Fruit fly (Drosophila melanogaster) whole organism, embryonic: ENCODE measurements around the gene His3.3B.
A peak's percentile ranks its signal among the peaks of the same experiment; 100 is the strongest.

Experiments used
- Asciz ChIP-seq: fragments of 200-800 bp; sonication (Bioruptor generic); optimal IDR thresholded peaks from 2 replicates; lab custom pipeline; 2017; ENCODE audit warnings: missing biosample characterization, mild to moderate bottlenecking, missing genetic modification characterization, missing genetic modification reagents
- Atf6 ChIP-seq: fragments of 200-800 bp; sonication (Bioruptor generic); IDR thresholded peaks from 2 replicates; pipeline ENCODE4 v1.3.6; 2022; ENCODE audit warnings: missing biosample characterization, missing genetic modification characterization
- B-H1 ChIP-seq: fragments of 200-800 bp; sonication (Bioruptor generic); IDR thresholded peaks from 3 replicates; pipeline ENCODE4 v1.3.6; 2022; ENCODE audit warnings: missing biosample characterization, missing genetic modification characterization
- B-H2 ChIP-seq: fragments of 200-800 bp; sonication (Bioruptor generic); optimal IDR thresholded peaks from 2 replicates; lab custom pipeline; 2018; ENCODE audit warnings: missing biosample characterization, mild to moderate bottlenecking, missing genetic modification characterization
- CG10366 ChIP-seq: fragments of 200-800 bp; sonication (Bioruptor generic); IDR thresholded peaks from 2 replicates; pipeline ENCODE4 v1.3.6; 2022; ENCODE audit warnings: missing biosample characterization, missing genetic modification characterization
- CG11247 ChIP-seq: fragments of 200-800 bp; sonication (Bioruptor generic); IDR thresholded peaks from 2 replicates; pipeline ENCODE4 v1.3.6; 2022; ENCODE audit warnings: missing biosample characterization, missing genetic modification characterization
- CG12155 ChIP-seq: fragments of 200-800 bp; sonication (Bioruptor generic); optimal IDR thresholded peaks from 3 replicates; lab custom pipeline; 2016; ENCODE audit warnings: missing biosample characterization, missing genetic modification characterization
- CG12769 ChIP-seq: fragments of 200-800 bp; sonication (Bioruptor generic); optimal IDR thresholded peaks from 2 replicates; lab custom pipeline; 2019; ENCODE audit warnings: missing biosample characterization, mild to moderate bottlenecking, missing genetic modification characterization, moderate library complexity
- CG1602 ChIP-seq: fragments of 200-800 bp; sonication (Bioruptor generic); optimal IDR thresholded peaks from 3 replicates; lab custom pipeline; 2016; ENCODE audit warnings: missing biosample characterization, missing genetic modification characterization
- CG1603 ChIP-seq: fragments of 200-800 bp; sonication (Bioruptor generic); optimal IDR thresholded peaks from 2 replicates; lab custom pipeline; 2019; ENCODE audit warnings: missing biosample characterization, mild to moderate bottlenecking, missing genetic modification characterization, moderate library complexity
- CG2129 ChIP-seq: fragments of 200-800 bp; sonication (Bioruptor generic); IDR thresholded peaks from 2 replicates; pipeline ENCODE4 v1.3.6; 2022; ENCODE audit warnings: missing biosample characterization, missing genetic modification characterization; ENCODE audit not compliant: partially characterized antibody
- CG32532 ChIP-seq: fragments of 200-800 bp; sonication (Bioruptor generic); IDR thresholded peaks from 2 replicates; pipeline ENCODE4 v1.3.6; 2022; ENCODE audit warnings: missing biosample characterization, missing genetic modification characterization
- CG3995 ChIP-seq: fragments of 200-800 bp; sonication (Bioruptor generic); optimal IDR thresholded peaks from 3 replicates; lab custom pipeline; 2016; ENCODE audit warnings: missing biosample characterization, missing genetic modification characterization
- CG4730 ChIP-seq: fragments of 200-800 bp; sonication (Bioruptor generic); IDR thresholded peaks from 2 replicates; pipeline ENCODE4 v1.3.6; 2022; ENCODE audit warnings: missing biosample characterization, missing genetic modification characterization
- CG5180 ChIP-seq: fragments of 200-800 bp; sonication (Bioruptor generic); optimal IDR thresholded peaks from 3 replicates; lab custom pipeline; 2017; ENCODE audit warnings: missing biosample characterization, missing genetic modification characterization, mild to moderate bottlenecking, moderate library complexity, missing genetic modification reagents
- CG7786 ChIP-seq: fragments of 200-800 bp; sonication (Bioruptor generic); optimal IDR thresholded peaks from 2 replicates; lab custom pipeline; 2016; ENCODE audit warnings: missing biosample characterization, missing genetic modification characterization
- CG7987 ChIP-seq: fragments of 200-800 bp; sonication (Bioruptor generic); optimal IDR thresholded peaks from 2 replicates; lab custom pipeline; 2018; ENCODE audit warnings: missing biosample characterization, mild to moderate bottlenecking, missing genetic modification characterization, moderate library complexity
- CG8089 ChIP-seq: fragments of 200-800 bp; sonication (Bioruptor generic); optimal IDR thresholded peaks from 3 replicates; lab custom pipeline; 2016; ENCODE audit warnings: missing biosample characterization, missing genetic modification characterization
- CG9797 ChIP-seq: fragments of 200-800 bp; sonication (Bioruptor generic); optimal IDR thresholded peaks from 3 replicates; lab custom pipeline; 2018; ENCODE audit warnings: missing biosample characterization, mild to moderate bottlenecking, missing genetic modification characterization
- D19B ChIP-seq: fragments of 200-800 bp; sonication (Bioruptor generic); optimal IDR thresholded peaks from 2 replicates; lab custom pipeline; 2017; ENCODE audit warnings: missing biosample characterization, mild to moderate bottlenecking, missing genetic modification characterization
- ERR ChIP-seq: fragments of 200-800 bp; sonication (Bioruptor generic); optimal IDR thresholded peaks from 2 replicates; lab custom pipeline; 2016; ENCODE audit warnings: missing biosample characterization, missing genetic modification characterization
- Fer2 ChIP-seq: fragments of 200-800 bp; sonication (Bioruptor generic); optimal IDR thresholded peaks from 2 replicates; lab custom pipeline; 2018; ENCODE audit warnings: missing biosample characterization, mild to moderate bottlenecking, missing genetic modification characterization, moderate library complexity
- MESR4 ChIP-seq: fragments of 200-800 bp; sonication (Bioruptor generic); optimal IDR thresholded peaks from 2 replicates; lab custom pipeline; 2018; ENCODE audit warnings: missing biosample characterization, mild to moderate bottlenecking, missing genetic modification characterization, moderate library complexity
- YL-1 ChIP-seq: fragments of 200-800 bp; sonication (Bioruptor generic); optimal IDR thresholded peaks from 3 replicates; lab custom pipeline; 2017; ENCODE audit warnings: missing biosample characterization, mild to moderate bottlenecking, missing genetic modification characterization
- ac ChIP-seq: fragments of 200-800 bp; sonication (Bioruptor generic); optimal IDR thresholded peaks from 3 replicates; lab custom pipeline; 2017; ENCODE audit warnings: missing biosample characterization, mild to moderate bottlenecking, missing genetic modification characterization
- al ChIP-seq: fragments of 200-800 bp; sonication (Bioruptor generic); IDR thresholded peaks from 2 replicates; pipeline ENCODE4 v1.3.6; 2022; ENCODE audit warnings: missing biosample characterization, missing genetic modification characterization
- bowl ChIP-seq: fragments of 200-800 bp; sonication (Bioruptor generic); IDR thresholded peaks from 2 replicates; pipeline ENCODE4 v1.3.6; 2022; ENCODE audit warnings: missing biosample characterization, missing genetic modification characterization
- cg ChIP-seq: fragments of 200-800 bp; sonication (Bioruptor generic); optimal IDR thresholded peaks from 3 replicates; lab custom pipeline; 2019; ENCODE audit warnings: missing biosample characterization, mild to moderate bottlenecking, missing genetic modification characterization, moderate library complexity
- hkb ChIP-seq, 2 experiments: fragments of 200-800 bp in 1 of 2; fragments of >200 bp in 1 of 2; sonication (Bioruptor generic) in 1 of 2; IDR thresholded peaks in 1 of 2; optimal IDR thresholded peaks in 1 of 2; 2 replicates each; pipeline versions ENCODE4 v1.3.6 to Lab custom; 2017 to 2022; ENCODE audit warnings: missing biosample characterization in 1 of 2, missing genetic modification characterization in 1 of 2
- hth ChIP-seq: fragments of >200 bp; optimal IDR thresholded peaks from 2 replicates; lab custom pipeline; 2017; ENCODE audit warnings: inconsistent platforms
- kah ChIP-seq: fragments of 200-800 bp; sonication (Bioruptor generic); optimal IDR thresholded peaks from 2 replicates; lab custom pipeline; 2018; ENCODE audit warnings: missing biosample characterization, mild to moderate bottlenecking, missing genetic modification characterization
- klu ChIP-seq: fragments of 200-800 bp; sonication (Bioruptor generic); IDR thresholded peaks from 2 replicates; pipeline ENCODE4 v1.3.6; 2022; ENCODE audit warnings: missing biosample characterization, missing genetic modification characterization
- lab ChIP-seq: fragments of 200-800 bp; sonication (Bioruptor generic); optimal IDR thresholded peaks from 3 replicates; lab custom pipeline; 2017; ENCODE audit warnings: missing biosample characterization, missing genetic modification characterization, mild to moderate bottlenecking, moderate library complexity, missing genetic modification reagents
- lilli ChIP-seq: fragments of 200-800 bp; sonication (Bioruptor generic); optimal IDR thresholded peaks from 3 replicates; lab custom pipeline; 2016; ENCODE audit warnings: missing biosample characterization, missing genetic modification characterization
- lov ChIP-seq, 2 experiments: fragments of 200-800 bp in 1 of 2; fragments of >200 bp in 1 of 2; sonication (Bioruptor generic) in 1 of 2; IDR thresholded peaks in 1 of 2; optimal IDR thresholded peaks in 1 of 2; 2 replicates in 1 of 2; 3 replicates in 1 of 2; pipeline versions ENCODE4 v1.3.6 to Lab custom; 2017 to 2022; ENCODE audit warnings: missing biosample characterization in 1 of 2, missing genetic modification characterization in 1 of 2
- mam ChIP-seq: fragments of 200-800 bp; sonication (Bioruptor generic); optimal IDR thresholded peaks from 3 replicates; lab custom pipeline; 2016; ENCODE audit warnings: missing biosample characterization, missing genetic modification characterization
- mirr ChIP-seq: fragments of 200-800 bp; sonication (Bioruptor generic); optimal IDR thresholded peaks from 3 replicates; lab custom pipeline; 2018; ENCODE audit warnings: missing biosample characterization, mild to moderate bottlenecking, missing genetic modification characterization
- odd ChIP-seq: fragments of 200-800 bp; sonication (Bioruptor generic); optimal IDR thresholded peaks from 2 replicates; lab custom pipeline; 2017; ENCODE audit warnings: missing biosample characterization, mild to moderate bottlenecking, missing genetic modification characterization
- p53 ChIP-seq: fragments of 200-800 bp; sonication (Bioruptor generic); optimal IDR thresholded peaks from 2 replicates; lab custom pipeline; 2016; ENCODE audit warnings: missing biosample characterization, missing genetic modification characterization
- ranshi ChIP-seq: fragments of 200-800 bp; sonication (Bioruptor generic); IDR thresholded peaks from 2 replicates; pipeline ENCODE4 v1.3.6; 2022; ENCODE audit warnings: missing biosample characterization, missing genetic modification characterization
- salm ChIP-seq: fragments of 200-800 bp; sonication (Bioruptor generic); optimal IDR thresholded peaks from 2 replicates; lab custom pipeline; 2018; ENCODE audit warnings: missing biosample characterization, mild to moderate bottlenecking, missing genetic modification characterization
- sd ChIP-seq: fragments of 200-800 bp; sonication (Bioruptor generic); optimal IDR thresholded peaks from 3 replicates; lab custom pipeline; 2018; ENCODE audit warnings: missing biosample characterization, mild to moderate bottlenecking, missing genetic modification characterization, moderate library complexity
- sqz ChIP-seq: fragments of 200-800 bp; sonication (Bioruptor generic); optimal IDR thresholded peaks from 3 replicates; lab custom pipeline; 2018; ENCODE audit warnings: missing biosample characterization, mild to moderate bottlenecking, missing genetic modification characterization
- stc ChIP-seq: fragments of 200-800 bp; sonication (Bioruptor generic); IDR thresholded peaks from 2 replicates; pipeline ENCODE4 v1.3.6; 2022; ENCODE audit warnings: missing biosample characterization, missing genetic modification characterization
- sug ChIP-seq: fragments of 200-800 bp; optimal IDR thresholded peaks from 2 replicates; lab custom pipeline; 2019; ENCODE audit warnings: missing biosample characterization, mild to moderate bottlenecking, missing genetic modification characterization, moderate library complexity
- tap ChIP-seq: fragments of 200-800 bp; optimal IDR thresholded peaks from 3 replicates; lab custom pipeline; 2019; ENCODE audit warnings: missing biosample characterization, mild to moderate bottlenecking, missing genetic modification characterization, moderate library complexity
- tup ChIP-seq: fragments of 200-800 bp; sonication (Bioruptor generic); optimal IDR thresholded peaks from 2 replicates; lab custom pipeline; 2016; ENCODE audit warnings: missing biosample characterization, mild to moderate bottlenecking, missing genetic modification characterization, moderate library complexity

Gene His3.3B

dm6 chrX:9163645-9164509 lies 7.4 kb upstream of the His3.3B start (continued):
- TF ChIP-seq sd (tag; lab: Kevin White, UChicago) (no peak), MESR4 (GFP tag; lab: Kevin White, UChicago) (no peak), ac (no peak)

dm6 chrX:9163110-9163509 lies 6.6 kb upstream of the His3.3B start, which contains the start of gene mei-P26:
Gene mei-P26, plus strand, starts transcription at chrX:9163255.
- TF ChIP-seq CG5180 (no peak), CG4730 (no peak), hkb (optimal IDR thresholded peaks at IDR 0.05; lab: Kevin White, UChicago) (no peak), hkb (GFP tag; IDR thresholded peaks at IDR 0.05; lab: Robert Waterston, UW) (no peak), Fer2 (tag; lab: Kevin White, UChicago) (no peak), ranshi (GFP tag; lab: Robert Waterston, UW) (no peak), stc (GFP tag; lab: Robert Waterston, UW) (no peak), kah (no peak), CG1603 (tag; lab: Kevin White, UChicago) (no peak), CG2129 (GFP tag; lab: Robert Waterston, UW) (peak; percentile 65), CG11247 (GFP tag; lab: Robert Waterston, UW) (no peak), tup (GFP tag; lab: Kevin White, UChicago) (no peak), Asciz (GFP tag; lab: Kevin White, UChicago) (no peak), Atf6 (no peak), al (GFP tag; lab: Robert Waterston, UW) (no peak), B-H2 (GFP tag; lab: Kevin White, UChicago) (no peak), ac (no peak), klu (GFP tag; lab: Robert Waterston, UW) (no peak), CG8089 (no peak), YL-1 (no peak), lilli (GFP tag; lab: Kevin White, UChicago) (no peak), CG12155 (GFP tag; lab: Kevin White, UChicago) (no peak), odd (GFP tag; lab: Kevin White, UChicago) (no peak), sug (tag; lab: Kevin White, UChicago) (no peak), D19B (GFP tag; lab: Kevin White, UChicago) (no peak), B-H1 (no peak), salm (tag; lab: Kevin White, UChicago) (no peak), CG1602 (GFP tag; lab: Kevin White, UChicago) (no peak), bowl (GFP tag; lab: Robert Waterston, UW) (no peak), CG12769 (tag; lab: Kevin White, UChicago) (no peak), mirr (GFP tag; lab: Kevin White, UChicago) (no peak), mam (GFP tag; lab: Kevin White, UChicago) (no peak), cg (GFP tag; lab: Kevin White, UChicago) (no peak), tap (no peak), CG32532 (no peak), lab (no peak), p53 (GFP tag; lab: Kevin White, UChicago) (no peak), CG7786 (no peak), hth (no peak), lov (optimal IDR thresholded peaks at IDR 0.05; lab: Kevin White, UChicago) (no peak), lov (GFP tag; IDR thresholded peaks at IDR 0.05; lab: Robert Waterston, UW) (no peak), CG9797 (GFP tag; lab: Kevin White, UChicago) (no peak), CG10366 (GFP tag; lab: Robert Waterston, UW) (no peak), MESR4 (GFP tag; lab: Kevin White, UChicago) (peak; percentile 73), CG7987 (GFP tag; lab: Kevin White, UChicago) (no peak), ERR (GFP tag; lab: Kevin White, UChicago) (no peak), CG3995 (GFP tag; lab: Kevin White, UChicago) (peak; percentile 51), sqz (GFP tag; lab: Kevin White, UChicago) (no peak)
